Fruit fly (Drosophila melanogaster) whole organism, embryonic: ENCODE measurements around the gene capu.

ENCODE experiments used
- Atf3 ChIP-seq: fragments of 200-800 bp; sonication (Bioruptor generic); optimal IDR thresholded peaks from 3 replicates; lab custom pipeline; 2016; ENCODE audit warnings: missing biosample characterization, missing genetic modification characterization
- Atf6 ChIP-seq: fragments of 200-800 bp; sonication (Bioruptor generic); IDR thresholded peaks from 2 replicates; pipeline ENCODE4 v1.3.6; 2022; ENCODE audit warnings: missing biosample characterization, missing genetic modification characterization
- Bgb ChIP-seq: fragments of 200-800 bp; sonication (Bioruptor generic); IDR thresholded peaks from 2 replicates; pipeline ENCODE4 v1.3.6; 2022; ENCODE audit warnings: missing biosample characterization, missing genetic modification characterization; ENCODE audit not compliant: partially characterized antibody
- Blimp-1 ChIP-seq: fragments of 200-800 bp; sonication (Bioruptor generic); optimal IDR thresholded peaks from 3 replicates; lab custom pipeline; 2018; ENCODE audit warnings: missing biosample characterization, missing genetic modification characterization, mild to moderate bottlenecking, moderate library complexity, missing genetic modification reagents
- CG10431 ChIP-seq: fragments of 200-800 bp; sonication (Bioruptor generic); optimal IDR thresholded peaks from 3 replicates; lab custom pipeline; 2018; ENCODE audit warnings: missing biosample characterization, mild to moderate bottlenecking, missing genetic modification characterization
- CG11560 ChIP-seq: fragments of 200-800 bp; sonication (Bioruptor generic); IDR thresholded peaks from 3 replicates; pipeline ENCODE4 v1.3.6; 2022; ENCODE audit warnings: missing biosample characterization, missing genetic modification characterization
- CG13296 ChIP-seq: fragments of 200-800 bp; sonication (Bioruptor generic); optimal IDR thresholded peaks from 3 replicates; lab custom pipeline; 2018; ENCODE audit warnings: missing biosample characterization, mild to moderate bottlenecking, missing genetic modification characterization
- CG13424 ChIP-seq: fragments of 200-800 bp; sonication (Bioruptor generic); optimal IDR thresholded peaks from 2 replicates; lab custom pipeline; 2019; ENCODE audit warnings: missing biosample characterization, mild to moderate bottlenecking, missing genetic modification characterization, moderate library complexity
- CG14667 ChIP-seq: fragments of 200-800 bp; sonication (Bioruptor generic); IDR thresholded peaks from 2 replicates; pipeline ENCODE4 v1.3.6; 2022; ENCODE audit warnings: missing biosample characterization, missing genetic modification characterization
- CG1529 ChIP-seq: fragments of 200-800 bp; sonication (Bioruptor generic); optimal IDR thresholded peaks from 3 replicates; lab custom pipeline; 2018; ENCODE audit warnings: missing biosample characterization, missing genetic modification characterization
- CG1603 ChIP-seq: fragments of 200-800 bp; sonication (Bioruptor generic); optimal IDR thresholded peaks from 2 replicates; lab custom pipeline; 2019; ENCODE audit warnings: missing biosample characterization, mild to moderate bottlenecking, missing genetic modification characterization, moderate library complexity
- CG16779 ChIP-seq: fragments of 200-800 bp; sonication (Bioruptor generic); IDR thresholded peaks from 2 replicates; pipeline ENCODE4 v1.3.6; 2022; ENCODE audit warnings: missing biosample characterization, missing genetic modification characterization
- CG16815 ChIP-seq: fragments of 200-800 bp; sonication (Bioruptor generic); optimal IDR thresholded peaks from 3 replicates; lab custom pipeline; 2017; ENCODE audit warnings: missing biosample characterization, mild to moderate bottlenecking, missing genetic modification characterization
- CG17359 ChIP-seq: fragments of 200-800 bp; sonication (Bioruptor generic); optimal IDR thresholded peaks from 3 replicates; lab custom pipeline; 2018; ENCODE audit warnings: missing biosample characterization, mild to moderate bottlenecking, missing genetic modification characterization, moderate library complexity
- CG1792 ChIP-seq: fragments of 200-800 bp; sonication (Bioruptor generic); optimal IDR thresholded peaks from 2 replicates; lab custom pipeline; 2016; ENCODE audit warnings: missing biosample characterization, missing genetic modification characterization
- CG1832 ChIP-seq: fragments of 200-800 bp; sonication (Bioruptor generic); optimal IDR thresholded peaks from 2 replicates; lab custom pipeline; 2017; ENCODE audit warnings: missing biosample characterization, mild to moderate bottlenecking, missing genetic modification characterization, inconsistent platforms
- CG30403 ChIP-seq: fragments of 200-800 bp; sonication (Bioruptor generic); optimal IDR thresholded peaks from 3 replicates; lab custom pipeline; 2016; ENCODE audit warnings: missing biosample characterization, missing genetic modification characterization
- CG3065 ChIP-seq: fragments of 200-800 bp; sonication (Bioruptor generic); optimal IDR thresholded peaks from 2 replicates; lab custom pipeline; 2016; ENCODE audit warnings: missing biosample characterization, missing genetic modification characterization
- CG32772 ChIP-seq: fragments of 200-800 bp; sonication (Bioruptor generic); IDR thresholded peaks from 2 replicates; pipeline ENCODE4 v1.3.6; 2022; ENCODE audit warnings: missing biosample characterization, missing genetic modification characterization
- CG3847 ChIP-seq: fragments of 200-800 bp; sonication (Bioruptor generic); IDR thresholded peaks from 2 replicates; pipeline ENCODE4 v1.3.6; 2022; ENCODE audit warnings: missing biosample characterization, missing genetic modification characterization
- CG4404 ChIP-seq: fragments of 200-800 bp; sonication (Bioruptor generic); IDR thresholded peaks from 2 replicates; pipeline ENCODE4 v1.3.6; 2022; ENCODE audit warnings: missing biosample characterization, missing genetic modification characterization
- CG4854 ChIP-seq: fragments of 200-800 bp; sonication (Bioruptor generic); optimal IDR thresholded peaks from 2 replicates; lab custom pipeline; 2016; ENCODE audit warnings: missing biosample characterization, missing genetic modification characterization, inconsistent platforms
- CG7271 ChIP-seq: fragments of 200-800 bp; sonication (Bioruptor generic); optimal IDR thresholded peaks from 2 replicates; lab custom pipeline; 2018; ENCODE audit warnings: missing biosample characterization, mild to moderate bottlenecking, missing genetic modification characterization, moderate library complexity
- Dip3 ChIP-seq: fragments of 200-800 bp; sonication (Bioruptor generic); optimal IDR thresholded peaks from 3 replicates; lab custom pipeline; 2016; ENCODE audit warnings: missing biosample characterization, missing genetic modification characterization
- E2f1 ChIP-seq: fragments of 200-800 bp; sonication (Bioruptor generic); IDR thresholded peaks from 2 replicates; pipeline ENCODE4 v1.3.6; 2022; ENCODE audit warnings: missing biosample characterization, missing genetic modification characterization
- Ets65A ChIP-seq: fragments of 200-800 bp; sonication (Bioruptor generic); peaks from one replicate; lab custom pipeline; 2016; ENCODE audit warnings: missing biosample characterization, missing genetic modification characterization
- GATAe ChIP-seq: fragments of 200-800 bp; sonication (Bioruptor generic); conservative IDR thresholded peaks from 2 replicates; pipeline ENCODE4 v1.3.6; 2022; ENCODE audit warnings: missing biosample characterization, missing genetic modification characterization
- MTF-1 ChIP-seq: fragments of 200-800 bp; sonication (Bioruptor generic); optimal IDR thresholded peaks from 2 replicates; lab custom pipeline; 2018; ENCODE audit warnings: missing biosample characterization, mild to moderate bottlenecking, missing genetic modification characterization, borderline replicate concordance
- Mad ChIP-seq: fragments of 200-800 bp; sonication (Bioruptor generic); optimal IDR thresholded peaks from 2 replicates; lab custom pipeline; 2016; ENCODE audit warnings: missing biosample characterization, missing genetic modification characterization
- Max ChIP-seq: fragments of 200-800 bp; sonication (Bioruptor generic); optimal IDR thresholded peaks from 2 replicates; lab custom pipeline; 2016; ENCODE audit warnings: missing biosample characterization, mild to moderate bottlenecking, missing genetic modification characterization
- Rx ChIP-seq: fragments of 200-800 bp; sonication (Bioruptor generic); IDR thresholded peaks from 2 replicates; pipeline ENCODE4 v1.3.6; 2022; ENCODE audit warnings: missing biosample characterization, missing genetic modification characterization
- Sox102F ChIP-seq: fragments of 200-800 bp; sonication (Bioruptor generic); optimal IDR thresholded peaks from 2 replicates; lab custom pipeline; 2018; ENCODE audit warnings: missing biosample characterization, mild to moderate bottlenecking, missing genetic modification characterization, moderate library complexity
- ems ChIP-seq: fragments of 200-800 bp; sonication (Bioruptor generic); optimal IDR thresholded peaks from 3 replicates; lab custom pipeline; 2016; ENCODE audit warnings: missing biosample characterization, missing genetic modification characterization
- fd3F ChIP-seq: fragments of 200-800 bp; sonication (Bioruptor generic); optimal IDR thresholded peaks from 2 replicates; lab custom pipeline; 2018; ENCODE audit warnings: missing biosample characterization, mild to moderate bottlenecking, missing genetic modification characterization, moderate library complexity
- fru ChIP-seq: fragments of >200 bp; optimal IDR thresholded peaks from 2 replicates; lab custom pipeline; 2017
- gem ChIP-seq: fragments of 200-800 bp; sonication (Bioruptor generic); optimal IDR thresholded peaks from 2 replicates; lab custom pipeline; 2019; ENCODE audit warnings: missing biosample characterization, mild to moderate bottlenecking, missing genetic modification characterization, moderate library complexity
- hkb ChIP-seq, 2 experiments: fragments of 200-800 bp in 1 of 2; fragments of >200 bp in 1 of 2; sonication (Bioruptor generic) in 1 of 2; IDR thresholded peaks in 1 of 2; optimal IDR thresholded peaks in 1 of 2; 2 replicates each; pipeline versions ENCODE4 v1.3.6 to Lab custom; 2017 to 2022; ENCODE audit warnings: missing biosample characterization in 1 of 2, missing genetic modification characterization in 1 of 2
- hth ChIP-seq: fragments of >200 bp; optimal IDR thresholded peaks from 2 replicates; lab custom pipeline; 2017; ENCODE audit warnings: inconsistent platforms
- jigr1 ChIP-seq: fragments of 200-800 bp; sonication (Bioruptor generic); IDR thresholded peaks from 3 replicates; pipeline ENCODE4 v1.3.6; 2022; ENCODE audit warnings: missing biosample characterization, missing genetic modification characterization
- mam ChIP-seq: fragments of 200-800 bp; sonication (Bioruptor generic); optimal IDR thresholded peaks from 3 replicates; lab custom pipeline; 2016; ENCODE audit warnings: missing biosample characterization, missing genetic modification characterization
- mirr ChIP-seq: fragments of 200-800 bp; sonication (Bioruptor generic); optimal IDR thresholded peaks from 3 replicates; lab custom pipeline; 2018; ENCODE audit warnings: missing biosample characterization, mild to moderate bottlenecking, missing genetic modification characterization
- oc ChIP-seq: fragments of 200-800 bp; sonication (Bioruptor generic); optimal IDR thresholded peaks from 2 replicates; lab custom pipeline; 2018; ENCODE audit warnings: missing biosample characterization, mild to moderate bottlenecking, missing genetic modification characterization, moderate library complexity
- pb ChIP-seq: fragments of 200-800 bp; sonication (Bioruptor generic); optimal IDR thresholded peaks from 3 replicates; lab custom pipeline; 2016; ENCODE audit warnings: missing biosample characterization, missing genetic modification characterization
- rib ChIP-seq: fragments of 200-800 bp; sonication (Bioruptor generic); IDR thresholded peaks from 2 replicates; pipeline ENCODE4 v1.3.6; 2022; ENCODE audit warnings: missing biosample characterization, missing genetic modification characterization
- salm ChIP-seq: fragments of 200-800 bp; sonication (Bioruptor generic); optimal IDR thresholded peaks from 2 replicates; lab custom pipeline; 2018; ENCODE audit warnings: missing biosample characterization, mild to moderate bottlenecking, missing genetic modification characterization
- sim ChIP-seq: fragments of 200-800 bp; sonication (Bioruptor generic); IDR thresholded peaks from 2 replicates; pipeline ENCODE4 v1.3.6; 2022; ENCODE audit warnings: missing biosample characterization, missing genetic modification characterization
- sr ChIP-seq: fragments of 200-800 bp; sonication (Bioruptor generic); IDR thresholded peaks from 3 replicates; pipeline ENCODE4 v1.3.6; 2022; ENCODE audit warnings: missing biosample characterization, missing genetic modification characterization
- unc-4 ChIP-seq: fragments of 200-800 bp; sonication (Bioruptor generic); IDR thresholded peaks from 2 replicates; pipeline ENCODE4 v1.3.6; 2022; ENCODE audit warnings: missing biosample characterization, missing genetic modification characterization; ENCODE audit not compliant: partially characterized antibody
- unpg ChIP-seq: fragments of 200-800 bp; sonication (Bioruptor generic); optimal IDR thresholded peaks from 3 replicates; lab custom pipeline; 2018; ENCODE audit warnings: missing biosample characterization, mild to moderate bottlenecking, missing genetic modification characterization, moderate library complexity
- usp ChIP-seq: fragments of >200 bp; optimal IDR thresholded peaks from 2 replicates; lab custom pipeline; 2017; ENCODE audit warnings: missing biosample characterization, missing genetic modification characterization
- vfl ChIP-seq: fragments of 200-800 bp; sonication (Bioruptor generic); optimal IDR thresholded peaks from 2 replicates; lab custom pipeline; 2016; ENCODE audit warnings: missing biosample characterization, missing genetic modification characterization

The capu gene

dm6 chr2L:3832249-3832675, 70.4 kb downstream of the capu start (continued):
- peak; percentile 94 for TF ChIP-seq salm (tag; lab: Kevin White, UChicago)
- no peak for TF ChIP-seq fru (lab: Kevin White, UChicago)
- TF ChIP-seq gem (tag; lab: Kevin White, UChicago) = peak; percentile 98
- TF ChIP-seq usp (GFP tag; lab: Kevin White, UChicago) = no peak
- TF ChIP-seq CG30403 = peak; percentile 96
- TF ChIP-seq CG17359 (tag; lab: Kevin White, UChicago) = peak; percentile 97
- peak; percentile 94 for TF ChIP-seq pb (GFP tag; lab: Kevin White, UChicago)
- peak; percentile 1 for TF ChIP-seq CG1832 (GFP tag; lab: Kevin White, UChicago)
- peak; percentile 96 for TF ChIP-seq Mad (GFP tag; lab: Kevin White, UChicago)
- no peak for TF ChIP-seq hkb (optimal IDR thresholded peaks at IDR 0.05; lab: Kevin White, UChicago)
- peak; percentile 97 for TF ChIP-seq hkb (GFP tag; IDR thresholded peaks at IDR 0.05; lab: Robert Waterston, UW)
- peak; percentile 76 for TF ChIP-seq rib (GFP tag; lab: Robert Waterston, UW)
- peak; percentile 26; the same call in 1 of the 2 replicates for TF ChIP-seq Bgb
- TF ChIP-seq CG10431 (GFP tag; lab: Kevin White, UChicago) = peak; percentile 91
- peak; percentile 74 for TF ChIP-seq mirr
- peak; percentile 83 for TF ChIP-seq vfl (GFP tag; lab: Kevin White, UChicago)
- peak; percentile 95 for TF ChIP-seq E2f1 (GFP tag; lab: Robert Waterston, UW)
- TF ChIP-seq CG13424 (tag; lab: Kevin White, UChicago) = peak; percentile 95
- peak; percentile 97 for TF ChIP-seq sim
- TF ChIP-seq CG7271 (tag; lab: Kevin White, UChicago) = peak; percentile 91
- TF ChIP-seq oc (tag; lab: Kevin White, UChicago) = peak; percentile 96
- TF ChIP-seq mam = peak; percentile 93
- TF ChIP-seq CG3847 (GFP tag; lab: Robert Waterston, UW) = peak; percentile 87
- peak; percentile 69 for TF ChIP-seq fd3F
- TF ChIP-seq Dip3 (GFP tag; lab: Kevin White, UChicago) = peak; percentile 74
- TF ChIP-seq CG16779 (GFP tag; lab: Robert Waterston, UW) = peak; percentile 73
- peak; percentile 97 for TF ChIP-seq Atf3 (GFP tag; lab: Kevin White, UChicago)
- peak; percentile 83 for TF ChIP-seq CG13296 (GFP tag; lab: Kevin White, UChicago)
- peak; percentile 97 for TF ChIP-seq ems
- peak; percentile 97 for TF ChIP-seq Rx (GFP tag; lab: Robert Waterston, UW)
- TF ChIP-seq Blimp-1 (GFP tag; lab: Kevin White, UChicago) = peak; percentile 96
- peak; percentile 95 for TF ChIP-seq Max (GFP tag; lab: Kevin White, UChicago)
- peak; percentile 83 for TF ChIP-seq CG11560 (tag; lab: Robert Waterston, UW)
- TF ChIP-seq Atf6 = peak; percentile 79
- peak; percentile 97 for TF ChIP-seq Sox102F (GFP tag; lab: Kevin White, UChicago)
- peak; percentile 97 for TF ChIP-seq CG4404 (GFP tag; lab: Robert Waterston, UW)
- TF ChIP-seq CG1529 (GFP tag; lab: Kevin White, UChicago) = peak; percentile 97
- TF ChIP-seq CG32772 (GFP tag; lab: Robert Waterston, UW) = peak; percentile 95
- TF ChIP-seq CG4854 (GFP tag; lab: Kevin White, UChicago) = peak; percentile 94
- peak; percentile 94 for TF ChIP-seq CG1792 (GFP tag; lab: Kevin White, UChicago)
- TF ChIP-seq Ets65A = peak; percentile 100
- peak; percentile 98 for TF ChIP-seq unpg (GFP tag; lab: Kevin White, UChicago)
- TF ChIP-seq MTF-1 (GFP tag; lab: Kevin White, UChicago) = peak; percentile 94
- peak; percentile 74; the same call in 1 of the 2 replicates for TF ChIP-seq GATAe
- TF ChIP-seq CG1603 = peak; percentile 99
- TF ChIP-seq sr (GFP tag; lab: Robert Waterston, UW) = peak; percentile 97
- TF ChIP-seq CG3065 (GFP tag; lab: Kevin White, UChicago) = peak; percentile 96
- peak; percentile 91 for TF ChIP-seq CG14667 (GFP tag; lab: Robert Waterston, UW)
- peak; percentile 97 for TF ChIP-seq CG16815
- TF ChIP-seq hth (lab: Kevin White, UChicago) = no peak
- TF ChIP-seq unc-4 (GFP tag; lab: Robert Waterston, UW) = no peak
- TF ChIP-seq jigr1 (GFP tag; lab: Robert Waterston, UW) = peak; percentile 86; the same call in 2 of the 3 replicates
